Fruit fly (Drosophila melanogaster): ENCODE results near the gene CG5793.

dm6 chr3R:21116057-21116456 is 11.3 kb upstream of the CG5793 start, which contains the start of gene ppan:
- TF ChIP-seq psq (optimal IDR thresholded peaks at IDR 0.05) (no peak), pan (optimal IDR thresholded peaks at IDR 0.05) (no peak)

Measured in whole organism.